Worm (Caenorhabditis elegans): Measurements from ENCODE around the gene F41G4.13.

Gene F41G4.13

DNA sequence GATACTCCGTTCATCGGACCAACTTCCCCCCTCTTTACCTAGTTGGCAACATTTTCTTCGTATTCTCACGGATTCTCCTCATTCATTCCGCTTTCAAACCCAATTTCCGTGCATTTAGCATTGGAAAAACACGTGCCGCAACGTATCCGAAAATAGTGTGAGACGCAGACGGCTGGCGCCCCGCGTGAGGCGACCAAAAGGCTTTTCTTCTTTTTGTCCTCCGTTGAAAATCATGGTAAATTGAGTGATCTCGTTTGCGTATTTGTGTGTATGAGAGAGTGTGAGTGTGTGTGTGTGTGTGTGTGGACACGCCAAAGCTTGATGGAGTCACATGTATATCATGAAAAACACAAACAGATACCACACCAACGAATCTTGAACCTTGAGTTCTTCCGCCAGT lies 37.8 kb downstream of the F41G4.13 start (continued):
- TF ChIP-seq pha-4 (GFP tag; IDR thresholded peaks at IDR 0.05) (peak; percentile 63), pha-4 (tag; optimal IDR thresholded peaks at IDR 0.05) (peak; percentile 56), hmg-1.1 (GFP tag; IDR thresholded peaks at IDR 0.05) (peak; percentile 90)

DNA sequence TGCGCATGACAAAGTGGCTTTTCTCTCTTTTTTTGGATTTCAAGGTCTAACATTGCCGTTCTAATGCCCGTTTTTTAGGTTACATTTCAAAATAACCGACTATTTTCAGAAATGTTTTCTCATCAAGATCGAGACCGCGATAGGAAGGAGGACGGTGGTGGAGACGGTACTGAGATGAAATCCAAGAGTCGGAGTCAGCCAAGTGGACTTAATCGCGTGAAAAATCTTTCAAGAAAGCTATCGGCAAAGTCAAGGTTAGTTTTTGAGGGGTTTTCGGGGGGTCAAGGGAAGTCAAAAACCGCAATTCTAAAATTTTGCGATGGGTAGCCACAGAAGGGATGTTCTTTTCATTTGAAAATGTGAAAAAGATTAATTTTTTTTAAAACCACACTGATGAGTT lies 38.6 kb downstream of the F41G4.13 start, which contains the start of gene aak-2:
TSS of gene aak-2 (plus strand) at position 110 of the 400 bp plus-strand sequence.
- no peak for TF ChIP-seq F26F4.8 (GFP tag; conservative IDR thresholded peaks at IDR 0.05)
- peak in 1 of 2 experiments; percentile 41 for TF ChIP-seq unc-62 (GFP tag; optimal IDR thresholded peaks at IDR 0.05 in 1 of 2)
- TF ChIP-seq unc-62 (tag; optimal IDR thresholded peaks at IDR 0.05): no peak
- TF ChIP-seq aha-1 (tag): peak; percentile 15

DNA sequence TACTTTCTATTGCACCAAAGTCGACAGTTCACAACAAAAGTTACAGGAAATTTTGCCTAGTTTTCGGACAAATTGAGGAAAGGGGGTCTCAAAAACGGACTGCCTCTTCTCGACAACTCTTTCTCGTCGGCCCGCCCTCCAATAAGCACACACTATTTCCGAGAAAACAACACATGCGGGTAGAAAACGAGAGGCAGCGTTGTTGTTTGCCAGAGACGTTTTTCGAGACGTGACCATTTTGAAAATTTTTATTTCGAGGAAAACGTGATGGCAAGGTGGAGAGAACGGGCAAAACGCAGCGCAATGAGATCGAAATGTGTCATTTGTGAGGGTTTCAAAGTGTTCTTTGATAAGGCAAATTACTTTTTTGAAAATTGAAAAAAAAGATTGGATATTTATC lies 41.1 kb downstream of the F41G4.13 start:
- TF ChIP-seq php-3 (GFP tag; IDR thresholded peaks at IDR 0.05) (no peak), lir-3 (tag; optimal IDR thresholded peaks at IDR 0.05) (no peak), daf-16 (GFP tag; optimal IDR thresholded peaks at IDR 0.05) (no peak), daf-16 (tag; optimal IDR thresholded peaks at IDR 0.05) (peak; percentile 57), nhr-111 (GFP tag; optimal IDR thresholded peaks at IDR 0.05) (no peak), nhr-77 (tag; optimal IDR thresholded peaks at IDR 0.05) (no peak), T26A8.4 (GFP tag; IDR thresholded peaks at IDR 0.05) (no peak), mes-2 (tag; optimal IDR thresholded peaks at IDR 0.05; ENCODE audit: poor library complexity, severe bottlenecking) (no peak), aha-1 (tag) (peak; percentile 2), lin-13 (GFP tag; optimal IDR thresholded peaks at IDR 0.05) (no peak), T20F7.1 (GFP tag; optimal IDR thresholded peaks at IDR 0.05) (no peak), mep-1 (tag; optimal IDR thresholded peaks at IDR 0.05) (peak; percentile 45), nhr-25 (tag; optimal IDR thresholded peaks at IDR 0.05; ENCODE audit: borderline replicate concordance, insufficient read depth) (no peak), daf-8 (GFP tag; IDR thresholded peaks at IDR 0.05) (no peak), sdz-12 (GFP tag; optimal IDR thresholded peaks at IDR 0.05) (no peak), hmg-1.1 (GFP tag; IDR thresholded peaks at IDR 0.05) (peak; percentile 40; the same call in 1 of the 2 replicates), lim-7 (GFP tag; IDR thresholded peaks at IDR 0.05) (0 out of 2 replicates have a peak, but pooled peaks have one; percentile 7), daf-12 (tag; optimal IDR thresholded peaks at IDR 0.05) (no peak), dmd-8 (GFP tag; IDR thresholded peaks at IDR 0.05) (no peak), ceh-32 (tag; optimal IDR thresholded peaks at IDR 0.05; ENCODE audit: poor library complexity) (no peak), lin-29 (GFP tag; IDR thresholded peaks at IDR 0.05) (no peak), snpc-1.2 (GFP tag; IDR thresholded peaks at IDR 0.05) (no peak), F26F4.8 (GFP tag; conservative IDR thresholded peaks at IDR 0.05) (no peak), nhr-48 (tag; optimal IDR thresholded peaks at IDR 0.05) (no peak), zfp-3 (GFP tag; conservative IDR thresholded peaks at IDR 0.05) (no peak), ceh-62 (tag; optimal IDR thresholded peaks at IDR 0.05) (no peak), zag-1 (tag; optimal IDR thresholded peaks at IDR 0.05) (no peak), set-16 (GFP tag; IDR thresholded peaks at IDR 0.05) (no peak), lin-1 (GFP tag; IDR thresholded peaks at IDR 0.05) (no peak), ctbp-1 (GFP tag; IDR thresholded peaks at IDR 0.05) (0 out of 2 replicates have a peak, but pooled peaks have one; percentile 38), dmd-6 (GFP tag; IDR thresholded peaks at IDR 0.05) (peak; percentile 64), madf-9 (GFP tag; conservative IDR thresholded peaks at IDR 0.05) (no peak), fkh-10 (GFP tag; optimal IDR thresholded peaks at IDR 0.05) (peak; percentile 8), hif-1 (tag; optimal IDR thresholded peaks at IDR 0.05) (peak in 1 of 2 experiments; percentile 78), dpl-1 (GFP tag; optimal IDR thresholded peaks at IDR 0.05) (no peak), nhr-11 (tag; optimal IDR thresholded peaks at IDR 0.05) (peak; percentile 65), mdl-1 (tag; optimal IDR thresholded peaks at IDR 0.05) (peak in 1 of 2 experiments; percentile 62), ama-1 (optimal IDR thresholded peaks at IDR 0.05) (no peak), tra-1 (GFP tag; IDR thresholded peaks at IDR 0.05) (no peak), hlh-11 (tag; optimal IDR thresholded peaks at IDR 0.05) (peak; percentile 30), lsy-2 (tag; optimal IDR thresholded peaks at IDR 0.05) (peak in 1 of 2 experiments; percentile 48), duxl-1 (tag; optimal IDR thresholded peaks at IDR 0.05; ENCODE audit: poor library complexity) (peak; percentile 5), vab-7 (GFP tag; IDR thresholded peaks at IDR 0.05) (no peak)
